Fruit fly (Drosophila melanogaster) whole organism, pupa: ENCODE data around the gene CG4822.

Experiments used
- CG10348 ChIP-seq: fragments of 200-800 bp; sonication (Bioruptor generic); IDR thresholded peaks from 2 replicates; pipeline ENCODE4 v1.3.6; 2022; ENCODE audit warnings: missing biosample characterization, missing genetic modification characterization
- CG12605 ChIP-seq: fragments of 200-800 bp; sonication (Bioruptor generic); IDR thresholded peaks from 2 replicates; pipeline ENCODE4 v1.3.6; 2022; ENCODE audit warnings: missing biosample characterization, missing genetic modification characterization
- CG13204 ChIP-seq: fragments of 200-800 bp; sonication (Bioruptor generic); optimal IDR thresholded peaks from 2 replicates; lab custom pipeline; 2018; ENCODE audit warnings: missing biosample characterization, mild to moderate bottlenecking, missing genetic modification characterization, moderate library complexity
- CG14655 ChIP-seq: fragments of 200-800 bp; sonication (Bioruptor generic); optimal IDR thresholded peaks from 3 replicates; lab custom pipeline; 2017; ENCODE audit warnings: mild to moderate bottlenecking, missing biosample characterization, missing genetic modification reagents, missing genetic modification characterization
- CG15710 ChIP-seq: fragments of 200-800 bp; sonication (Bioruptor generic); optimal IDR thresholded peaks from 2 replicates; lab custom pipeline; 2018; ENCODE audit warnings: missing biosample characterization, mild to moderate bottlenecking, missing genetic modification characterization, moderate library complexity
- CG17806 ChIP-seq: fragments of 200-800 bp; sonication (Bioruptor generic); optimal IDR thresholded peaks from 2 replicates; lab custom pipeline; 2018; ENCODE audit warnings: missing biosample characterization, mild to moderate bottlenecking, missing genetic modification characterization, moderate library complexity
- CG32121 ChIP-seq: fragments of 200-800 bp; sonication (Bioruptor generic); IDR thresholded peaks from 2 replicates; pipeline ENCODE4 v1.3.6; 2022; ENCODE audit warnings: missing biosample characterization, missing genetic modification characterization
- CG34367 ChIP-seq: fragments of 200-800 bp; sonication (Bioruptor generic); optimal IDR thresholded peaks from 2 replicates; lab custom pipeline; 2018; ENCODE audit warnings: missing biosample characterization, mild to moderate bottlenecking, missing genetic modification characterization
- CG4496 ChIP-seq: fragments of 200-800 bp; sonication (Bioruptor generic); IDR thresholded peaks from 3 replicates; pipeline ENCODE4 v1.3.6; 2022; ENCODE audit warnings: missing biosample characterization, missing genetic modification characterization
- CG8159 ChIP-seq: fragments of 200-800 bp; sonication (Bioruptor generic); optimal IDR thresholded peaks from 3 replicates; lab custom pipeline; 2018; ENCODE audit warnings: missing biosample characterization, mild to moderate bottlenecking, missing genetic modification characterization, moderate library complexity
- CG8301 ChIP-seq: fragments of 200-800 bp; sonication (Bioruptor generic); optimal IDR thresholded peaks from 2 replicates; lab custom pipeline; 2018; ENCODE audit warnings: missing biosample characterization, mild to moderate bottlenecking, missing genetic modification characterization
- CG9948 ChIP-seq: fragments of 200-800 bp; sonication (Bioruptor generic); optimal IDR thresholded peaks from 2 replicates; lab custom pipeline; 2018; ENCODE audit warnings: missing biosample characterization, mild to moderate bottlenecking, missing genetic modification characterization, moderate library complexity
- D1 ChIP-seq: fragments of 200-800 bp; sonication (Bioruptor generic); optimal IDR thresholded peaks from 2 replicates; lab custom pipeline; 2018; ENCODE audit warnings: missing biosample characterization, mild to moderate bottlenecking, missing genetic modification characterization, moderate library complexity
- EcR ChIP-seq: fragments of 200-800 bp; sonication (Bioruptor generic); optimal IDR thresholded peaks from 3 replicates; lab custom pipeline; 2019; ENCODE audit warnings: missing biosample characterization, missing genetic modification characterization, mild to moderate bottlenecking, moderate library complexity, missing genetic modification reagents
- Ets98B ChIP-seq: fragments of 200-800 bp; sonication (Bioruptor generic); IDR thresholded peaks from 2 replicates; pipeline ENCODE4 v1.3.6; 2022; ENCODE audit warnings: missing biosample characterization, missing genetic modification characterization
- Pif1A ChIP-seq: fragments of 200-800 bp; sonication (Bioruptor generic); optimal IDR thresholded peaks from 3 replicates; lab custom pipeline; 2016; ENCODE audit warnings: missing biosample characterization, missing genetic modification characterization
- Pif1B ChIP-seq: fragments of 200-800 bp; sonication (Bioruptor generic); optimal IDR thresholded peaks from 3 replicates; lab custom pipeline; 2016; ENCODE audit warnings: missing biosample characterization, missing genetic modification characterization
- Snoo ChIP-seq: fragments of 200-800 bp; sonication (Bioruptor generic); optimal IDR thresholded peaks from 3 replicates; lab custom pipeline; 2017; ENCODE audit warnings: missing biosample characterization, mild to moderate bottlenecking, missing genetic modification characterization, inconsistent platforms
- fd96Ca ChIP-seq: fragments of 200-800 bp; sonication (Bioruptor generic); IDR thresholded peaks from 3 replicates; pipeline ENCODE4 v1.3.6; 2022; ENCODE audit warnings: missing biosample characterization, missing genetic modification characterization
- gl ChIP-seq: fragments of 200-800 bp; sonication (Bioruptor generic); optimal IDR thresholded peaks from 2 replicates; lab custom pipeline; 2018; ENCODE audit warnings: missing biosample characterization, mild to moderate bottlenecking, missing genetic modification characterization
- rn ChIP-seq: fragments of 200-800 bp; sonication (Bioruptor generic); IDR thresholded peaks from 2 replicates; pipeline ENCODE4 v1.3.6; 2022; ENCODE audit warnings: missing biosample characterization, missing genetic modification characterization

Gene CG4822

DNA sequence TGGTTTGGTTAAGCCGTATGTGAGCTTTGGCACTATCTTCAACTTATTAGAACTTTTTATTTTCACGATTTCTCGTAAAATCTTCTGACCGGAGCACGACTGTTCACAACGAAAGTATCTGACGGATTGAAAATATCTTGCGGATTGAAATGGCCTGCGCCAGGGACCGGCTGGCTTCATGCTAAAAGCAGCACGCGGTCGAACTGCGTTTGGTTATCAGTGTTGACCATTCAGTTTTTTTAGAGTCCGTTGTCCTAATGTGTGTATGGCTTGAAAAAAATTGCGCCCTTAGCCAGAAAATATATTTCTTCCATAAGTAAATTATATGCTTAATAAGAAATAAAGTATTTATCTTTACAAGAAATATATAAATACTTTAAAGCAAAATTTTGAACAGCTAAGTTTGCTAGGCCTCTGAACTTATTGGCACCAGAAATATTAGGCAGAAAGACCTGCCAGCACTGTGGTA is 34.3 kb downstream of the CG4822 start, which contains the start of gene net:
net (minus strand) TSS at position 133 of the 469 bp plus-strand sequence.
- TF ChIP-seq CG12605, result no peak
- TF ChIP-seq CG14655 (GFP tag; lab: Kevin White, UChicago), result peak; percentile 76
- peak; percentile 54 for TF ChIP-seq EcR (GFP tag; lab: Kevin White, UChicago)
- TF ChIP-seq CG34367, result peak; percentile 59
- TF ChIP-seq D1 (tag; lab: Kevin White, UChicago), result peak; percentile 13
- TF ChIP-seq CG15710 (tag; lab: Kevin White, UChicago), result peak; percentile 79
- no peak; the same call in 1 of the 2 replicates for TF ChIP-seq Ets98B (GFP tag; lab: Robert Waterston, UW)
- TF ChIP-seq CG10348 (GFP tag; lab: Robert Waterston, UW), result no peak
- peak; percentile 61 for TF ChIP-seq CG17806 (tag; lab: Kevin White, UChicago)
- TF ChIP-seq Pif1B, result peak; percentile 60
- peak; percentile 75 for TF ChIP-seq CG8159 (tag; lab: Kevin White, UChicago)
- no peak for TF ChIP-seq gl (tag; lab: Kevin White, UChicago)
- TF ChIP-seq Pif1A (GFP tag; lab: Kevin White, UChicago), result peak; percentile 66
- TF ChIP-seq CG4496 (GFP tag; lab: Robert Waterston, UW), result peak; percentile 70
- TF ChIP-seq CG8301 (tag; lab: Kevin White, UChicago), result peak; percentile 72
- TF ChIP-seq CG32121 (GFP tag; lab: Robert Waterston, UW), result peak; percentile 66
- TF ChIP-seq CG13204 (GFP tag; lab: Kevin White, UChicago), result no peak
- no peak for TF ChIP-seq rn (GFP tag; lab: Robert Waterston, UW)
- peak; percentile 67 for TF ChIP-seq CG9948 (tag; lab: Kevin White, UChicago)
- peak; percentile 71 for TF ChIP-seq Snoo
- TF ChIP-seq fd96Ca (GFP tag; lab: Robert Waterston, UW), result no peak

DNA sequence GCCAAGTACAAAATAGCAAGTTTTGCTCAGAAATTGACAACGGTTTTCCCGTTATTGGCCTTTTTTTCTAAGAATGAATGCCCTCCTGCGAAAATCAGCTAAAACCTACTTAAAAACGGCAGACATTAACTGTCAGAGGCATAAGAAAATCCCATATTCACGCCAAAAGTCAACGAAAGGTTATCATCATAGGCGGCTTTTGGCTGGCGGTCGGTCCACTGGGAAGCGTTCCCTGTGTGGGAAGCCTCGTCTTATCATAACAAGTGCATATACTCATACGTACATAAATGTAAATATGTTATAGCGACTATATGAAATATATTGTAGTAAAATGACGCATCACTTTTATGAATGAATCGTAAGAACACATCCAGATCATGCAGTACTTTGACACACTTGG is 35.9 kb downstream of the CG4822 start:
- TF ChIP-seq CG17806 (tag; lab: Kevin White, UChicago) (no peak), CG8159 (tag; lab: Kevin White, UChicago) (no peak), CG32121 (GFP tag; lab: Robert Waterston, UW) (no peak), CG9948 (tag; lab: Kevin White, UChicago) (no peak), CG15710 (tag; lab: Kevin White, UChicago) (no peak), Snoo (no peak), CG4496 (GFP tag; lab: Robert Waterston, UW) (no peak), CG34367 (no peak), rn (GFP tag; lab: Robert Waterston, UW) (no peak), EcR (GFP tag; lab: Kevin White, UChicago) (no peak), CG13204 (GFP tag; lab: Kevin White, UChicago) (no peak), Ets98B (GFP tag; lab: Robert Waterston, UW) (no peak)

DNA sequence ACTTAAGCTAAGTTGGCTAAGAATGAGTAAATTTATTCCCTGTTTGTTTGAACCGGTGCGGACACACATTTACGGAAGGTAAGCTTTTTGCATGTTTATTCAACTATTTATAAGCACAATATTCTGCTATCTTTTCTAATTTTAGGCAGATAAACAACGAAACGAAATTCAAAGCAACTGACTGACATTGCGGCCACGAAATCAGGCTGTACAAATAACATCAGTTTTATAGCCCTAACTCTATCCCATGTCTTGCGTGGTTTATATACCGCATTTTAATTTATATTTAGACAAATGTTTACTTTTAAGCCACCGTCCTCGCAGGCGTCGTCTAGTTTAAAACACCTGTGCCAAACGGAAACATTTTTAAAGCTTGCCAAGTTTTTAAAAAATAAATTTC is 36.5 kb downstream of the CG4822 start:
- TF ChIP-seq rn (GFP tag; lab: Robert Waterston, UW) (no peak), CG8301 (tag; lab: Kevin White, UChicago) (no peak), CG17806 (tag; lab: Kevin White, UChicago) (no peak), Ets98B (GFP tag; lab: Robert Waterston, UW) (no peak), fd96Ca (GFP tag; lab: Robert Waterston, UW) (no peak), CG12605 (no peak), CG15710 (tag; lab: Kevin White, UChicago) (no peak), CG4496 (GFP tag; lab: Robert Waterston, UW) (no peak), CG9948 (tag; lab: Kevin White, UChicago) (no peak), D1 (tag; lab: Kevin White, UChicago) (no peak), CG8159 (tag; lab: Kevin White, UChicago) (no peak), CG13204 (GFP tag; lab: Kevin White, UChicago) (no peak), CG34367 (no peak), Snoo (no peak), EcR (GFP tag; lab: Kevin White, UChicago) (no peak), Pif1A (GFP tag; lab: Kevin White, UChicago) (no peak), gl (tag; lab: Kevin White, UChicago) (no peak), CG14655 (GFP tag; lab: Kevin White, UChicago) (no peak), CG32121 (GFP tag; lab: Robert Waterston, UW) (no peak)

DNA sequence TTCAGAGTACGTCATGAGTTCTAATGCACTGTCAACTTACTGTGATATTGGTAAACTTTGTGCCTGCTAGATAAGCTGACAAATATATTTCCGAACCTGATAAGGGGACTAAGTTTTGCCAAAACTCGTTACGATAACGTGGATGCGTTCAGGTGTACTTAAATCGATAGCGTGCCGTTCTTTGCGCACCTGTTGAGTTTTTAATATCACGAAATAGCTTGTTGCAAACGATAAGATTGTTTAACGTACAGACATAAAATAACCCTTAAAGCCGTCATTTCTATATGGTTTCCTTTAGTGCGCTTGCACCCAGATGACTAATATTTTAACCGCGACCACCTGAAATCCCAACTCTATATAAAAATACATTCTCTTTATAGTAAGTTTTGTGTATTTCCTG is 39.5 kb downstream of the CG4822 start:
- no peak for TF ChIP-seq CG32121 (GFP tag; lab: Robert Waterston, UW)
- no peak for TF ChIP-seq Ets98B (GFP tag; lab: Robert Waterston, UW)
- TF ChIP-seq D1 (tag; lab: Kevin White, UChicago), result no peak
- TF ChIP-seq EcR (GFP tag; lab: Kevin White, UChicago), result no peak
- TF ChIP-seq CG8301 (tag; lab: Kevin White, UChicago), result no peak
- no peak for TF ChIP-seq CG10348 (GFP tag; lab: Robert Waterston, UW)
- no peak for TF ChIP-seq CG13204 (GFP tag; lab: Kevin White, UChicago)
- TF ChIP-seq CG12605, result no peak
- TF ChIP-seq CG9948 (tag; lab: Kevin White, UChicago), result no peak
- TF ChIP-seq fd96Ca (GFP tag; lab: Robert Waterston, UW), result no peak

DNA sequence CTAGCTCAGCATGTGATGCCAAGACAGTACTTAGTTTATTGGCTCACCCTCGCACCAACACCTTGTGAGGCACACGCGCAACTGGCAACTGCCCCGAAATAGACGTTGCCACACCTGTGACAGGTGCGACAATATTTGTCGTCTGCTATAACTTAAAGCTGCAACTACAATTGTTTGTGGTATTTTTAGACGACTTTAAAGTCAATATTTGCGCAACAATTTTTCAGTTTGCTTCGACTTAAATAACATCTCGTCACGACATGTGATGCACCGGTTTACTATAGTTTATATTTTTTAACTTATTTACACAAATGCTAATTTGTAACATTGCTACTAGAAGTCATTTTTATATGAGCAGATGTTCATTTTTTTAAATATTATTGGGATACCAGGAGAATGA is 40.4 kb downstream of the CG4822 start:
- TF ChIP-seq Snoo (no peak), D1 (tag; lab: Kevin White, UChicago) (no peak), EcR (GFP tag; lab: Kevin White, UChicago) (no peak), Pif1A (GFP tag; lab: Kevin White, UChicago) (no peak), CG13204 (GFP tag; lab: Kevin White, UChicago) (no peak), Pif1B (no peak), fd96Ca (GFP tag; lab: Robert Waterston, UW) (no peak), CG17806 (tag; lab: Kevin White, UChicago) (no peak), CG8301 (tag; lab: Kevin White, UChicago) (no peak), CG9948 (tag; lab: Kevin White, UChicago) (no peak), CG15710 (tag; lab: Kevin White, UChicago) (no peak), gl (tag; lab: Kevin White, UChicago) (no peak)
